Fruit fly (Drosophila melanogaster) whole organism, embryonic: ENCODE measurements around the gene Duox.

Experiments used
- Ada2b ChIP-seq: fragments of 200-800 bp; sonication (Bioruptor generic); IDR thresholded peaks from 2 replicates; pipeline ENCODE4 v1.3.6; 2022; ENCODE audit warnings: missing biosample characterization, missing genetic modification characterization
- Aef1 ChIP-seq: fragments of 200-800 bp; sonication (Bioruptor generic); IDR thresholded peaks from 3 replicates; pipeline ENCODE4 v1.3.6; 2022; ENCODE audit warnings: missing biosample characterization, missing genetic modification characterization
- Atf-2 ChIP-seq: fragments of 200-800 bp; sonication (Bioruptor generic); optimal IDR thresholded peaks from 2 replicates; lab custom pipeline; 2016; ENCODE audit warnings: missing biosample characterization, missing genetic modification characterization
- Atf6 ChIP-seq: fragments of 200-800 bp; sonication (Bioruptor generic); IDR thresholded peaks from 2 replicates; pipeline ENCODE4 v1.3.6; 2022; ENCODE audit warnings: missing biosample characterization, missing genetic modification characterization
- BEAF-32 ChIP-seq: fragments of 200-800 bp; sonication (Bioruptor generic); optimal IDR thresholded peaks from 3 replicates; lab custom pipeline; 2017; ENCODE audit warnings: missing biosample characterization, missing genetic modification characterization, mild to moderate bottlenecking, moderate library complexity, missing genetic modification reagents
- CG11398 ChIP-seq: fragments of 200-800 bp; sonication (Bioruptor generic); optimal IDR thresholded peaks from 2 replicates; lab custom pipeline; 2016; ENCODE audit warnings: missing biosample characterization, missing genetic modification characterization
- CG11560 ChIP-seq: fragments of 200-800 bp; sonication (Bioruptor generic); IDR thresholded peaks from 3 replicates; pipeline ENCODE4 v1.3.6; 2022; ENCODE audit warnings: missing biosample characterization, missing genetic modification characterization
- CG11723 ChIP-seq: fragments of 200-800 bp; sonication (Bioruptor generic); optimal IDR thresholded peaks from 2 replicates; lab custom pipeline; 2017; ENCODE audit warnings: missing biosample characterization, mild to moderate bottlenecking, missing genetic modification characterization
- CG12155 ChIP-seq: fragments of 200-800 bp; sonication (Bioruptor generic); optimal IDR thresholded peaks from 3 replicates; lab custom pipeline; 2016; ENCODE audit warnings: missing biosample characterization, missing genetic modification characterization
- CG12942 ChIP-seq: fragments of 200-800 bp; sonication (Bioruptor generic); optimal IDR thresholded peaks from 3 replicates; lab custom pipeline; 2016; ENCODE audit warnings: missing biosample characterization, missing genetic modification characterization
- CG15696 ChIP-seq: fragments of 200-800 bp; sonication (Bioruptor generic); optimal IDR thresholded peaks from 2 replicates; lab custom pipeline; 2019; ENCODE audit warnings: missing biosample characterization, mild to moderate bottlenecking, missing genetic modification characterization, moderate library complexity
- CG1603 ChIP-seq: fragments of 200-800 bp; sonication (Bioruptor generic); optimal IDR thresholded peaks from 2 replicates; lab custom pipeline; 2019; ENCODE audit warnings: missing biosample characterization, mild to moderate bottlenecking, missing genetic modification characterization, moderate library complexity
- CG16779 ChIP-seq: fragments of 200-800 bp; sonication (Bioruptor generic); IDR thresholded peaks from 2 replicates; pipeline ENCODE4 v1.3.6; 2022; ENCODE audit warnings: missing biosample characterization, missing genetic modification characterization
- CG2116 ChIP-seq: fragments of 200-800 bp; sonication (Bioruptor generic); optimal IDR thresholded peaks from 3 replicates; lab custom pipeline; 2018; ENCODE audit warnings: missing biosample characterization, mild to moderate bottlenecking, missing genetic modification characterization
- CG2120 ChIP-seq: fragments of 200-800 bp; sonication (Bioruptor generic); optimal IDR thresholded peaks from 3 replicates; lab custom pipeline; 2016; ENCODE audit warnings: missing biosample characterization, missing genetic modification characterization
- CG33557 ChIP-seq: fragments of 200-800 bp; sonication (Bioruptor generic); optimal IDR thresholded peaks from 2 replicates; lab custom pipeline; 2019; ENCODE audit warnings: missing biosample characterization, mild to moderate bottlenecking, missing genetic modification characterization, moderate library complexity
- CG34376 ChIP-seq: fragments of 200-800 bp; sonication (Bioruptor generic); optimal IDR thresholded peaks from 2 replicates; lab custom pipeline; 2018; ENCODE audit warnings: missing biosample characterization, mild to moderate bottlenecking, missing genetic modification characterization
- CG3847 ChIP-seq: fragments of 200-800 bp; sonication (Bioruptor generic); IDR thresholded peaks from 2 replicates; pipeline ENCODE4 v1.3.6; 2022; ENCODE audit warnings: missing biosample characterization, missing genetic modification characterization
- CG4424 ChIP-seq: fragments of 200-800 bp; sonication (Bioruptor generic); optimal IDR thresholded peaks from 3 replicates; lab custom pipeline; 2016; ENCODE audit warnings: missing biosample characterization, missing genetic modification characterization
- CG4617 ChIP-seq: fragments of 200-800 bp; sonication (Bioruptor generic); optimal IDR thresholded peaks from 3 replicates; lab custom pipeline; 2016; ENCODE audit warnings: missing biosample characterization, missing genetic modification characterization, borderline replicate concordance
- CG4707 ChIP-seq: fragments of 200-800 bp; sonication (Bioruptor generic); optimal IDR thresholded peaks from 2 replicates; lab custom pipeline; 2018; ENCODE audit warnings: missing biosample characterization, mild to moderate bottlenecking, missing genetic modification characterization, moderate library complexity
- CG9797 ChIP-seq: fragments of 200-800 bp; sonication (Bioruptor generic); optimal IDR thresholded peaks from 3 replicates; lab custom pipeline; 2018; ENCODE audit warnings: missing biosample characterization, mild to moderate bottlenecking, missing genetic modification characterization
- CrebB ChIP-seq: fragments of 200-800 bp; sonication (Bioruptor generic); optimal IDR thresholded peaks from 3 replicates; lab custom pipeline; 2018; ENCODE audit warnings: missing biosample characterization, mild to moderate bottlenecking, missing genetic modification characterization
- Dek ChIP-seq: fragments of 200-800 bp; sonication (Bioruptor generic); optimal IDR thresholded peaks from 3 replicates; lab custom pipeline; 2019; ENCODE audit warnings: missing biosample characterization, mild to moderate bottlenecking, missing genetic modification characterization, moderate library complexity
- Dip2 ChIP-seq: fragments of 200-800 bp; sonication (Bioruptor generic); IDR thresholded peaks from 2 replicates; pipeline ENCODE4 v1.3.6; 2022; ENCODE audit warnings: missing biosample characterization, missing genetic modification characterization
- Dref ChIP-seq: fragments of 200-800 bp; sonication (Bioruptor generic); IDR thresholded peaks from 2 replicates; pipeline ENCODE4 v1.3.6; 2022; ENCODE audit warnings: missing biosample characterization, missing genetic modification characterization
- Drgx ChIP-seq: fragments of 200-800 bp; sonication (Bioruptor generic); IDR thresholded peaks from 2 replicates; pipeline ENCODE4 v1.3.6; 2022; ENCODE audit warnings: missing biosample characterization, missing genetic modification characterization
- Med ChIP-seq: fragments of 200-800 bp; sonication (Bioruptor generic); peaks from one replicate; lab custom pipeline; 2016; ENCODE audit warnings: missing biosample characterization, missing genetic modification characterization, mild to moderate bottlenecking, inconsistent platforms, moderate library complexity
- NFAT ChIP-seq: fragments of 200-800 bp; sonication (Bioruptor generic); IDR thresholded peaks from 2 replicates; pipeline ENCODE4 v1.3.6; 2022; ENCODE audit warnings: missing biosample characterization, missing genetic modification characterization
- Ssrp ChIP-seq: fragments of 200-800 bp; sonication (Bioruptor generic); optimal IDR thresholded peaks from 2 replicates; lab custom pipeline; 2018; ENCODE audit warnings: missing biosample characterization, mild to moderate bottlenecking, missing genetic modification characterization, moderate library complexity
- Taf1 ChIP-seq: fragments of 200-800 bp; sonication (Bioruptor generic); IDR thresholded peaks from 2 replicates; pipeline ENCODE4 v1.3.6; 2022; ENCODE audit warnings: missing biosample characterization, missing genetic modification characterization
- bbx ChIP-seq: fragments of 200-800 bp; sonication (Bioruptor generic); IDR thresholded peaks from 2 replicates; pipeline ENCODE4 v1.3.6; 2022; ENCODE audit warnings: missing biosample characterization, missing genetic modification characterization; ENCODE audit not compliant: partially characterized antibody
- chn ChIP-seq: fragments of 200-800 bp; sonication (Bioruptor generic); optimal IDR thresholded peaks from 2 replicates; lab custom pipeline; 2016; ENCODE audit warnings: missing biosample characterization, missing genetic modification characterization
- crol ChIP-seq: fragments of 200-800 bp; sonication (Bioruptor generic); IDR thresholded peaks from 2 replicates; pipeline ENCODE4 v1.3.6; 2022; ENCODE audit warnings: missing biosample characterization, missing genetic modification characterization
- cwo ChIP-seq: fragments of 200-800 bp; sonication (Bioruptor generic); optimal IDR thresholded peaks from 3 replicates; lab custom pipeline; 2017; ENCODE audit warnings: missing biosample characterization, missing genetic modification characterization, mild to moderate bottlenecking, moderate library complexity, missing genetic modification reagents
- emc ChIP-seq: fragments of 200-800 bp; sonication (Bioruptor generic); optimal IDR thresholded peaks from 2 replicates; lab custom pipeline; 2016; ENCODE audit warnings: missing biosample characterization, missing genetic modification characterization
- gt ChIP-seq: fragments of 200-800 bp; sonication (Bioruptor generic); IDR thresholded peaks from 2 replicates; pipeline ENCODE4 v1.3.6; 2022; ENCODE audit warnings: missing biosample characterization, missing genetic modification characterization
- hbn ChIP-seq: fragments of 200-800 bp; sonication (Bioruptor generic); IDR thresholded peaks from 2 replicates; pipeline ENCODE4 v1.3.6; 2022; ENCODE audit warnings: missing biosample characterization, missing genetic modification characterization; ENCODE audit not compliant: partially characterized antibody
- jigr1 ChIP-seq: fragments of 200-800 bp; sonication (Bioruptor generic); IDR thresholded peaks from 3 replicates; pipeline ENCODE4 v1.3.6; 2022; ENCODE audit warnings: missing biosample characterization, missing genetic modification characterization
- jumu ChIP-seq: fragments of 200-800 bp; sonication (Bioruptor generic); optimal IDR thresholded peaks from 3 replicates; lab custom pipeline; 2016; ENCODE audit warnings: missing biosample characterization, missing genetic modification characterization
- kni ChIP-seq: fragments of 200-800 bp; sonication (Bioruptor generic); optimal IDR thresholded peaks from 3 replicates; lab custom pipeline; 2017; ENCODE audit warnings: mild to moderate bottlenecking, missing biosample characterization, missing genetic modification reagents, missing genetic modification characterization
- nerfin-1 ChIP-seq: fragments of 200-800 bp; sonication (Bioruptor generic); optimal IDR thresholded peaks from 3 replicates; lab custom pipeline; 2019; ENCODE audit warnings: missing biosample characterization, mild to moderate bottlenecking, missing genetic modification characterization, moderate library complexity
- sob ChIP-seq: fragments of 200-800 bp; sonication (Bioruptor generic); IDR thresholded peaks from 2 replicates; pipeline ENCODE4 v1.3.6; 2022; ENCODE audit warnings: missing biosample characterization, missing genetic modification characterization
- tap ChIP-seq: fragments of 200-800 bp; optimal IDR thresholded peaks from 3 replicates; lab custom pipeline; 2019; ENCODE audit warnings: missing biosample characterization, mild to moderate bottlenecking, missing genetic modification characterization, moderate library complexity
- tll ChIP-seq, 2 experiments: fragments of 200-800 bp in 1 of 2; fragments of >200 bp in 1 of 2; sonication (Bioruptor generic) in 1 of 2; optimal IDR thresholded peaks; 2 replicates each; lab custom pipeline; 2017 to 2019; ENCODE audit warnings: missing biosample characterization in 2 of 2, missing genetic modification characterization in 2 of 2, mild to moderate bottlenecking in 1 of 2, moderate library complexity in 1 of 2
- tx ChIP-seq: fragments of 200-800 bp; sonication (Bioruptor generic); optimal IDR thresholded peaks from 2 replicates; lab custom pipeline; 2016; ENCODE audit warnings: missing biosample characterization, missing genetic modification characterization
- vfl ChIP-seq: fragments of 200-800 bp; sonication (Bioruptor generic); optimal IDR thresholded peaks from 2 replicates; lab custom pipeline; 2016; ENCODE audit warnings: missing biosample characterization, missing genetic modification characterization
- vnd ChIP-seq: fragments of 200-800 bp; sonication (Bioruptor generic); IDR thresholded peaks from 3 replicates; pipeline ENCODE4 v1.3.6; 2022; ENCODE audit warnings: missing biosample characterization, missing genetic modification characterization; ENCODE audit not compliant: partially characterized antibody
- wor ChIP-seq: fragments of 200-800 bp; sonication (Bioruptor generic); IDR thresholded peaks from 2 replicates; pipeline ENCODE4 v1.3.6; 2022; ENCODE audit warnings: missing biosample characterization, missing genetic modification characterization
- zf30C ChIP-seq: fragments of 200-800 bp; sonication (Bioruptor generic); optimal IDR thresholded peaks from 3 replicates; lab custom pipeline; 2018; ENCODE audit warnings: missing biosample characterization, mild to moderate bottlenecking, missing genetic modification characterization

Gene Duox

DNA sequence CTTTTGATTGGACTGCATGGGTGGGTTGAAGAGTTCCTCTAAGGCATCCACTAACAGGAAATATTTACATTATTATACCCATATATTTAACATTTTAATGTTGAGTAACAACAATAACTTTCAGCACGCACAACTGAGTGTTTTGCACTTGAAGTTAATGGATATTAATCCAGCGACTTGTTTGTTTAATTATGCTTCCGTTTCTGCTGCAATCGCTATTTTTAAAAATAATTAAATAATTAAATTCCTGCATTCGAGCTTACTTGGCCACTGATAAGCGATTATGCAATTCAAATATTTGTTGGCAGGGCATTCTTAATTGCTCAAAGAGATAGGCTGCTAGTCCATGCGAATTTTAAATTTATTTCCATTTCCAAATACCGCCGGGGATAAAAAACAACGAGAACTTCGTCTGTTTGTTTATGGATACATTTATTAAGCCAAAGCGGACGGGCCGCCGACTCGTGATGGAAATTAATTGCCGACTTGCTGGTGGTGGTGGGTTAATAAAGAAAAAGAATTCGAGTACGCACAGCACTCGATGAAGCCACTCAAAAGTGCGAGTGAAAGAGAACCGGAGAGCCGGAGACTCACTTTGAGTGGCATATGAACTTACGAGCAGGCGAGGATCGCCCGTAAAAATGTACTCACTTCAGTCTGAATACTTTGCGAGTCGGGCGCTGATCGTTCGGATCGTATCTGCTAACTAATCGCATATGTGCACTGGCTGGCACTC, 32.0 kb upstream of the Duox start (continued):
- TF ChIP-seq CG4707 (no peak), kni (GFP tag; lab: Kevin White, UChicago) (peak; percentile 16), Aef1 (GFP tag; lab: Robert Waterston, UW) (no peak), nerfin-1 (tag; lab: Kevin White, UChicago) (no peak), CG11560 (tag; lab: Robert Waterston, UW) (no peak), vfl (GFP tag; lab: Kevin White, UChicago) (no peak), CG1603 (tag; lab: Kevin White, UChicago) (no peak), Dek (tag; lab: Kevin White, UChicago) (no peak), NFAT (GFP tag; lab: Robert Waterston, UW) (no peak), CG33557 (GFP tag; lab: Kevin White, UChicago) (no peak), bbx (GFP tag; lab: Robert Waterston, UW) (peak; percentile 80), CG3847 (GFP tag; lab: Robert Waterston, UW) (no peak), Drgx (GFP tag; lab: Robert Waterston, UW) (peak; percentile 54), CG9797 (GFP tag; lab: Kevin White, UChicago) (no peak), crol (GFP tag; lab: Robert Waterston, UW) (no peak), vnd (GFP tag; lab: Robert Waterston, UW) (no peak), Dip2 (no peak), cwo (GFP tag; lab: Kevin White, UChicago) (peak; percentile 50), emc (GFP tag; lab: Kevin White, UChicago) (no peak), gt (no peak), CrebB (tag; lab: Kevin White, UChicago) (no peak), tap (tag; lab: Kevin White, UChicago) (peak; percentile 20), CG16779 (GFP tag; lab: Robert Waterston, UW) (no peak), wor (GFP tag; lab: Robert Waterston, UW) (no peak), sob (GFP tag; lab: Robert Waterston, UW) (no peak), chn (GFP tag; lab: Kevin White, UChicago) (no peak), CG15696 (tag; lab: Kevin White, UChicago) (no peak), tx (no peak), CG11398 (GFP tag; lab: Kevin White, UChicago) (no peak), tll (GFP tag; optimal IDR thresholded peaks at IDR 0.05; lab: Kevin White, UChicago) (no peak), Ssrp (tag; lab: Kevin White, UChicago) (no peak), BEAF-32 (GFP tag; lab: Kevin White, UChicago) (no peak), jumu (GFP tag; lab: Kevin White, UChicago) (no peak), Atf-2 (GFP tag; lab: Kevin White, UChicago) (no peak), CG12942 (GFP tag; lab: Kevin White, UChicago) (no peak), CG4424 (no peak), Taf1 (no peak), CG2120 (GFP tag; lab: Kevin White, UChicago) (no peak), CG2116 (GFP tag; lab: Kevin White, UChicago) (no peak), zf30C (peak; percentile 55), hbn (GFP tag; lab: Robert Waterston, UW) (no peak), Atf6 (GFP tag; lab: Robert Waterston, UW) (peak; percentile 51; the same call in 1 of the 2 replicates), Ada2b (GFP tag; lab: Robert Waterston, UW) (no peak), Dref (GFP tag; lab: Robert Waterston, UW) (no peak), Med (GFP tag; lab: Kevin White, UChicago) (peak; percentile 77), CG12155 (no peak), CG11723 (GFP tag; lab: Kevin White, UChicago) (no peak), CG34376 (GFP tag; lab: Kevin White, UChicago) (peak; percentile 53), jigr1 (GFP tag; lab: Robert Waterston, UW) (no peak), CG4617 (no peak)
